Worm (Caenorhabditis elegans) whole organism, dauer: ENCODE measurements around the gene tag-340.

ENCODE experiments used
- unc-62 ChIP-seq: sonication (generic microtip); optimal IDR thresholded peaks from 2 replicates; lab custom pipeline; 2017; ENCODE audit warnings: missing biosample characterization, missing genetic modification reagents, missing genetic modification characterization

tag-340 gene

ce11 chrIII:4951824-4952223 lies 51.5 kb downstream of the tag-340 start, which contains the start of gene flh-2:
flh-2 (plus strand) TSS chrIII:4952124.
- TF ChIP-seq unc-62 (GFP tag; lab: Kevin White, UChicago), result no peak
